Fruit fly (Drosophila melanogaster): Measurements from ENCODE around the gene rtet.

Gene rtet

dm6 chr3R:21116057-21116456 lies 7.8 kb downstream of the rtet start, which contains the start of gene ppan (continued):
- peak; percentile 17; the same call in 1 of the 3 replicates for TF ChIP-seq Opbp (GFP tag; IDR thresholded peaks at IDR 0.05; ENCODE audit: partially characterized antibody)
- TF ChIP-seq CG16779 (GFP tag; IDR thresholded peaks at IDR 0.05), result no peak
- TF ChIP-seq aop (GFP tag; IDR thresholded peaks at IDR 0.05), result no peak
- no peak for TF ChIP-seq dysf (GFP tag; IDR thresholded peaks at IDR 0.05)
- TF ChIP-seq CG33213 (GFP tag; optimal IDR thresholded peaks at IDR 0.05), result no peak
- TF ChIP-seq wor (GFP tag; IDR thresholded peaks at IDR 0.05), result no peak
- peak; percentile 36; the same call in 1 of the 2 replicates for TF ChIP-seq amos (GFP tag; IDR thresholded peaks at IDR 0.05; ENCODE audit: partially characterized antibody)
- peak; percentile 87 for TF ChIP-seq CG9797 (GFP tag; optimal IDR thresholded peaks at IDR 0.05)
- peak; percentile 44 for TF ChIP-seq CG2116 (GFP tag; optimal IDR thresholded peaks at IDR 0.05)
- no peak for TF ChIP-seq shn (GFP tag; optimal IDR thresholded peaks at IDR 0.05)
- TF ChIP-seq CG15514 (GFP tag; optimal IDR thresholded peaks at IDR 0.05), result peak; percentile 66
- no peak for TF ChIP-seq CG5245 (GFP tag; optimal IDR thresholded peaks at IDR 0.05)
- peak; percentile 8 for TF ChIP-seq CG2712 (tag; optimal IDR thresholded peaks at IDR 0.05)
- TF ChIP-seq CG17802 (tag; optimal IDR thresholded peaks at IDR 0.05), result no peak
- TF ChIP-seq CG14050 (GFP tag; IDR thresholded peaks at IDR 0.05), result no peak
- TF ChIP-seq ssp (GFP tag; IDR thresholded peaks at IDR 0.05), result peak; percentile 46
- TF ChIP-seq CG8089 (GFP tag; optimal IDR thresholded peaks at IDR 0.05), result no peak
- TF ChIP-seq Gug (GFP tag; IDR thresholded peaks at IDR 0.05), result no peak
- TF ChIP-seq croc (GFP tag; conservative IDR thresholded peaks at IDR 0.05), result no peak
- TF ChIP-seq CTCF (GFP tag; optimal IDR thresholded peaks at IDR 0.05), result peak; percentile 41
- TF ChIP-seq Antp (GFP tag; optimal IDR thresholded peaks at IDR 0.05), result no peak
- TF ChIP-seq Bgb (GFP tag; IDR thresholded peaks at IDR 0.05; ENCODE audit: partially characterized antibody), result peak; percentile 53
- peak; percentile 42 for TF ChIP-seq CG14710 (tag; optimal IDR thresholded peaks at IDR 0.05)
- peak; percentile 64 for TF ChIP-seq CG13287 (GFP tag; IDR thresholded peaks at IDR 0.05; ENCODE audit: partially characterized antibody)
- peak; percentile 96 for TF ChIP-seq dm (GFP tag; optimal IDR thresholded peaks at IDR 0.05)
- TF ChIP-seq p53 (GFP tag; optimal IDR thresholded peaks at IDR 0.05), result no peak
- no peak for TF ChIP-seq Camta (GFP tag; optimal IDR thresholded peaks at IDR 0.05)
- no peak for TF ChIP-seq Aef1 (GFP tag; IDR thresholded peaks at IDR 0.05)
- no peak for TF ChIP-seq CrebB (tag; optimal IDR thresholded peaks at IDR 0.05)
- TF ChIP-seq CG10321 (GFP tag; IDR thresholded peaks at IDR 0.05), result no peak
- TF ChIP-seq CG5953 (GFP tag; IDR thresholded peaks at IDR 0.05), result no peak
- TF ChIP-seq wdn (GFP tag; IDR thresholded peaks at IDR 0.05), result no peak
- no peak for TF ChIP-seq CG12155 (GFP tag; optimal IDR thresholded peaks at IDR 0.05)
- peak; percentile 20 for TF ChIP-seq Sry-δ (GFP tag; optimal IDR thresholded peaks at IDR 0.05)
- peak; percentile 46 for TF ChIP-seq CG17186 (GFP tag; optimal IDR thresholded peaks at IDR 0.05)
- peak; percentile 16 for TF ChIP-seq CG4617 (GFP tag; optimal IDR thresholded peaks at IDR 0.05; ENCODE audit: borderline replicate concordance)
- TF ChIP-seq nmo (GFP tag; optimal IDR thresholded peaks at IDR 0.05), result no peak
- TF ChIP-seq cato (GFP tag; optimal IDR thresholded peaks at IDR 0.05; ENCODE audit: borderline replicate concordance), result no peak
- TF ChIP-seq CG31441 (GFP tag; IDR thresholded peaks at IDR 0.05), result no peak
- no peak for TF ChIP-seq scrt (GFP tag; optimal IDR thresholded peaks at IDR 0.05)
- no peak for TF ChIP-seq fd96Cb (tag; optimal IDR thresholded peaks at IDR 0.05)
- peak; percentile 11 for TF ChIP-seq CG17829 (tag; optimal IDR thresholded peaks at IDR 0.05)
- TF ChIP-seq pnt (GFP tag; optimal IDR thresholded peaks at IDR 0.05), result no peak
- peak; percentile 35; the same call in 1 of the 2 replicates for TF ChIP-seq unc-4 (GFP tag; IDR thresholded peaks at IDR 0.05; ENCODE audit: partially characterized antibody)
- TF ChIP-seq dimm (GFP tag; IDR thresholded peaks at IDR 0.05), result no peak
- TF ChIP-seq pzg (GFP tag; optimal IDR thresholded peaks at IDR 0.05), result peak; percentile 78
- TF ChIP-seq repo (GFP tag; optimal IDR thresholded peaks at IDR 0.05), result no peak
- peak; percentile 33 for TF ChIP-seq trem (tag; optimal IDR thresholded peaks at IDR 0.05)
- TF ChIP-seq ase (GFP tag; IDR thresholded peaks at IDR 0.05), result no peak
- 0 out of 2 replicates have a peak, but pooled peaks have one; percentile 13 for TF ChIP-seq Xrp1 (GFP tag; IDR thresholded peaks at IDR 0.05)
- no peak for TF ChIP-seq ash1 (GFP tag; optimal IDR thresholded peaks at IDR 0.05)
- TF ChIP-seq Kr (GFP tag; optimal IDR thresholded peaks at IDR 0.05), result no peak
